Worm (Caenorhabditis elegans): ENCODE data around the gene C17A2.3.

DNA sequence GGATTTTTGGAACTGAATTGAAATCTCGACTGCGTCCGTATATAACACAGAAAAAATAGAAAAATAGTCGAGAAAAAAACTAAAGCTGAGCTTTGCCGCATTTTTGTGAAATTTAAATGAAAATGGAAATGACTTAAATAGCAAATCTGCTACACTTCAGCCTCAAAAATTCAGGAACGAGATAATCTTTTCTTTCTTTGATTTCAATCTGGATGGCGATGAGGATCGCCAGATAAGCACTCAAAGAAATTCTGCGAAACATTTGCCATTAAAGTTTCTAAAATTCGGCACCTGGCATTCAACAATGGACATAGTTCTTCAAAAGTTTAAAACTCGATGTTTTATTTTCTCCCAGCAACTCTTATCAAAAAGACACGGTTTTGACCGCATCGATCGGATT, at the start of gene C17A2.3, which contains the start of gene C17A2.7:
- TF ChIP-seq pqm-1 (tag; optimal IDR thresholded peaks at IDR 0.05) = no peak
- no peak for TF ChIP-seq F13H6.1 (tag; optimal IDR thresholded peaks at IDR 0.05)
- no peak for TF ChIP-seq elt-2 (tag; optimal IDR thresholded peaks at IDR 0.05)
- TF ChIP-seq mec-3 (tag; optimal IDR thresholded peaks at IDR 0.05; ENCODE audit: borderline replicate concordance) = no peak
- no peak for TF ChIP-seq pag-3 (tag; optimal IDR thresholded peaks at IDR 0.05; ENCODE audit: borderline replicate concordance)
- TF ChIP-seq ama-1 (optimal IDR thresholded peaks at IDR 0.05) = no peak
- TF ChIP-seq fkh-10 (GFP tag; optimal IDR thresholded peaks at IDR 0.05) = no peak
- TF ChIP-seq nhr-11 (tag; optimal IDR thresholded peaks at IDR 0.05) = no peak
- TF ChIP-seq pax-1 (tag; optimal IDR thresholded peaks at IDR 0.05) = no peak
- no peak for TF ChIP-seq zip-5 (tag; optimal IDR thresholded peaks at IDR 0.05)

All from whole organism, late embryonic.